Fruit fly (Drosophila melanogaster): ENCODE results near the gene CG3078.

The CG3078 gene

DNA sequence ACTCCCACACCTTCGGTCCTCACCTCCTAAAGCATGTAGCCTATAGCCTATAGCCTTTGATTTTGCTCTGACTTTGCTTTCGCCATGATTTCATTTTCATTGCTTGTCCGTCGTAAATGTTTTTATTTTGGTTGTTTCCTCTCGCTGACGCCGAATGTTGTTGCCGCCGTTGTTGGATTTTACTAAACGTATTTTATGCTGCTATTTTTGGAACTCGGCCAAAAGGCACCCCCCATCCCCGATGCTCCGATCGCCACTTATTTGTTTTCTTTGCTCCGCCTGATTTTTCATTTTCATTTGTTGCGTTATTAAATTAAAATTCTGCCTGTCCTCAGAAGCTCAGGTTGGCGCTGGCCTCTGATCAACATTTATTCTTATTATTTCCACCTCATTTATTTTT, 40.4 kb downstream of the CG3078 start:
- TF ChIP-seq ey (GFP tag; optimal IDR thresholded peaks at IDR 0.05) = no peak
- TF ChIP-seq tai (GFP tag; optimal IDR thresholded peaks at IDR 0.05) = no peak
- no peak for TF ChIP-seq Rel (GFP tag; optimal IDR thresholded peaks at IDR 0.05)
- TF ChIP-seq Rel (tag; optimal IDR thresholded peaks at IDR 0.05) = no peak
- no peak for TF ChIP-seq Mio (GFP tag; optimal IDR thresholded peaks at IDR 0.05)
- TF ChIP-seq Abd-B (GFP tag; optimal IDR thresholded peaks at IDR 0.05) = no peak
- no peak for TF ChIP-seq Sp1 (GFP tag; optimal IDR thresholded peaks at IDR 0.05)
- no peak for TF ChIP-seq sage (GFP tag; optimal IDR thresholded peaks at IDR 0.05)
- no peak for TF ChIP-seq CG32264 (GFP tag; optimal IDR thresholded peaks at IDR 0.05)
- TF ChIP-seq dsf (GFP tag; optimal IDR thresholded peaks at IDR 0.05; ENCODE audit: borderline replicate concordance) = no peak
- no peak for TF ChIP-seq dl (GFP tag; optimal IDR thresholded peaks at IDR 0.05; ENCODE audit: insufficient read depth in 1 of 2, partially characterized antibody in 2 of 2)
- TF ChIP-seq foxo (GFP tag; optimal IDR thresholded peaks at IDR 0.05) = no peak
- no peak for TF ChIP-seq brk (GFP tag; optimal IDR thresholded peaks at IDR 0.05)
- no peak for TF ChIP-seq Hr83 (GFP tag; optimal IDR thresholded peaks at IDR 0.05; ENCODE audit: poor library complexity, severe bottlenecking)
- no peak for TF ChIP-seq lola (GFP tag; optimal IDR thresholded peaks at IDR 0.05)
- TF ChIP-seq jim (GFP tag; optimal IDR thresholded peaks at IDR 0.05) = no peak

DNA sequence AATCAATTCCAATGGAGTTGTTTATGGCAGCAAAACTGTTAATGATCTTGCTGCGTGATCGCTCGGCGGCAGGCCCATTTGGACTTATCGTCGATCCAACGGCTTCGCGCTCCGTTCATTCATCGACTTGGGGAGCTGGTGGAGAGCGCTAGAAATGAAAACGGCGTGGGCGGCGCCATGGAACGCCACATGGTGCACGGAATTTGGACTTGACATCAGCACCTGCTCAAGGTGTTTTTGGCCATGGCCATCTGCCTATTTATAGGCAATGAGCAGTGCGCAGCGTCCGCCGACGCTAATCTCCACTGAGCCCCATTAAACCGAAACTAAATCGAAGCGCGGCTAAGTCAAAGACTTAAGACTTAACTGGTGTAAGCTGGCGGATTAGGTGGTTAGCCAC, 41.2 kb downstream of the CG3078 start:
- TF ChIP-seq lola (GFP tag; optimal IDR thresholded peaks at IDR 0.05) = no peak
- TF ChIP-seq woc (GFP tag; optimal IDR thresholded peaks at IDR 0.05) = no peak
- no peak for TF ChIP-seq ey (GFP tag; optimal IDR thresholded peaks at IDR 0.05)
- TF ChIP-seq CrebA (GFP tag; optimal IDR thresholded peaks at IDR 0.05; ENCODE audit: borderline replicate concordance) = no peak
- TF ChIP-seq Hr78 (GFP tag; optimal IDR thresholded peaks at IDR 0.05) = no peak
- no peak for TF ChIP-seq h (GFP tag; optimal IDR thresholded peaks at IDR 0.05)
- TF ChIP-seq usp (GFP tag; optimal IDR thresholded peaks at IDR 0.05) = no peak
- no peak for TF ChIP-seq tai (GFP tag; optimal IDR thresholded peaks at IDR 0.05)
- TF ChIP-seq Hnf4 (GFP tag; optimal IDR thresholded peaks at IDR 0.05) = no peak
- TF ChIP-seq sage (GFP tag; optimal IDR thresholded peaks at IDR 0.05) = no peak
- TF ChIP-seq CG9705 (GFP tag; optimal IDR thresholded peaks at IDR 0.05) = no peak
- no peak for TF ChIP-seq rgr (GFP tag; optimal IDR thresholded peaks at IDR 0.05)
- no peak for TF ChIP-seq dmrt93B (GFP tag; optimal IDR thresholded peaks at IDR 0.05)
- TF ChIP-seq Rel (GFP tag; optimal IDR thresholded peaks at IDR 0.05) = no peak
- TF ChIP-seq Rel (tag; optimal IDR thresholded peaks at IDR 0.05) = no peak
- no peak for TF ChIP-seq N (GFP tag; optimal IDR thresholded peaks at IDR 0.05)

DNA sequence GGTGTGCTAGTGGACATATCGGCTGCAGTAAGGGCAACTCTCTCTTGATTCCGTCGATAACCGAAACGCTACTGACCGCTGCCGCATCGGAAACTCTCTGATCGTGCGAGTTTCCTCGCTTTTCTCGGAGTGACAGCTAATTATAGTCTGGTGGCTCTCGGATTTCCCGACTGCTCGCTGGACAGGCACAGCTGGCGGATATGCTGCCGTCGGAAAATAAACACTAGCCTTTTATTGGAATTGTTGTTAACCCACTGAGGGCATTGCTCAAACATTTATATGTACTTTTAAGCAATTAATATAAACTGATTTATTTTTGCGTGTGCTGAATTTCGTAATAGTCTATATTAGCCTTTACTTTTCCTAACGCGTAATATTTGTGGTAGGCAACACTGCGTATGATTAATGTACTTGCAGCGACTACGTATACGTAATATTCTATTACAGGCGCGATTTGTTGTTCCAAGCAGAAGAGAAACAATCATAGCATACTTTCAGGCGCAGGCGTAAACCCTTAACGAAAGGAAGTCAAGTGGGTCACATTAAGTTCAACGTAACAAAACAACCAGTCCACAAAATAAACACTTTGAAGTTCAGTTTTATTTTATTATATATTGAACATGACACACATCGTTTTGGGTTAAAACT, 45.8 kb downstream of the CG3078 start, which contains the start of gene SmydA-8:
Gene SmydA-8 (minus strand): TSS at position 51 of the 648 bp plus-strand sequence.
- TF ChIP-seq woc (GFP tag; optimal IDR thresholded peaks at IDR 0.05) = no peak
- TF ChIP-seq Sp1 (GFP tag; optimal IDR thresholded peaks at IDR 0.05) = no peak
- TF ChIP-seq sv (GFP tag; optimal IDR thresholded peaks at IDR 0.05) = no peak
- TF ChIP-seq foxo (GFP tag; optimal IDR thresholded peaks at IDR 0.05) = no peak

DNA sequence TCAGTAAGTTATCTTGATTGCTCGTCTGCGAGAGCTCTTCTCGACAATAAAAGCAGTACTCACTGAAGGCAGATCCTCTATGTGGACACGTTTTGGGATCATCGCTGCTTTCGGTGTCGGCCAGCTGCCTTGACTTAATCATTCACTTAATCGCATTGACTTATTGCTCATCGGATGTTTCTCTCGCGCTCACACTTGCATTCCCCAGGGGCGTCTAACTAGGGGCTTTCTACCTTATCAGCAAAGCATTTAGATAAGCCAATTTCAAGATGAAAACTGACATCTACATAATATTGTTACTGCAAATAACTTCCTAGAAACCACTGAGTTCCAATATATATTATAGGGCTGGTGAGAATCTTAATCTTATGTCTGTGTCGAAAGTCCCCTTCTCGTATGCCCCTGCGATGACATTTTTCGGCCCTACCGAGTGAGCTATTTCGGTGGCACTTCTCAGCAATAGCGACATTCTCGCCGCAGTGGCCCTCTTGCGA, 47.3 kb downstream of the CG3078 start:
- TF ChIP-seq Dif (GFP tag; optimal IDR thresholded peaks at IDR 0.05; ENCODE audit: partially characterized antibody) (no peak), pan (optimal IDR thresholded peaks at IDR 0.05) (no peak), dsf (GFP tag; optimal IDR thresholded peaks at IDR 0.05; ENCODE audit: borderline replicate concordance) (no peak), tai (GFP tag; optimal IDR thresholded peaks at IDR 0.05) (no peak), foxo (GFP tag; optimal IDR thresholded peaks at IDR 0.05) (peak in 1 of 2 experiments; percentile 23), ey (GFP tag; optimal IDR thresholded peaks at IDR 0.05) (no peak), Jra (GFP tag; optimal IDR thresholded peaks at IDR 0.05) (no peak), h (GFP tag; optimal IDR thresholded peaks at IDR 0.05) (peak; percentile 15), rgr (GFP tag; optimal IDR thresholded peaks at IDR 0.05) (no peak), Hr83 (GFP tag; optimal IDR thresholded peaks at IDR 0.05; ENCODE audit: poor library complexity, severe bottlenecking) (no peak), usp (GFP tag; optimal IDR thresholded peaks at IDR 0.05) (no peak), Hnf4 (GFP tag; optimal IDR thresholded peaks at IDR 0.05) (no peak), sv (GFP tag; optimal IDR thresholded peaks at IDR 0.05) (no peak), Myc (optimal IDR thresholded peaks at IDR 0.05) (no peak), Hr78 (GFP tag; optimal IDR thresholded peaks at IDR 0.05) (no peak), Rel (GFP tag; optimal IDR thresholded peaks at IDR 0.05) (no peak), Rel (tag; optimal IDR thresholded peaks at IDR 0.05) (peak; percentile 65), CG32264 (GFP tag; optimal IDR thresholded peaks at IDR 0.05) (no peak), dmrt93B (GFP tag; optimal IDR thresholded peaks at IDR 0.05) (no peak), Abd-B (GFP tag; optimal IDR thresholded peaks at IDR 0.05) (no peak), HLH106 (tag; optimal IDR thresholded peaks at IDR 0.05) (peak; percentile 36), Dfd (GFP tag; optimal IDR thresholded peaks at IDR 0.05) (no peak), N (GFP tag; optimal IDR thresholded peaks at IDR 0.05) (no peak), fru (GFP tag; optimal IDR thresholded peaks at IDR 0.05) (peak; percentile 36), lola (GFP tag; optimal IDR thresholded peaks at IDR 0.05) (no peak), GATAd (GFP tag; optimal IDR thresholded peaks at IDR 0.05) (no peak), Sp1 (GFP tag; optimal IDR thresholded peaks at IDR 0.05) (no peak), CG9705 (GFP tag; optimal IDR thresholded peaks at IDR 0.05) (no peak), dl (GFP tag; optimal IDR thresholded peaks at IDR 0.05; ENCODE audit: insufficient read depth in 1 of 2, partially characterized antibody in 2 of 2) (no peak), CrebA (GFP tag; optimal IDR thresholded peaks at IDR 0.05; ENCODE audit: borderline replicate concordance) (no peak), OdsH (GFP tag; optimal IDR thresholded peaks at IDR 0.05) (no peak), woc (GFP tag; optimal IDR thresholded peaks at IDR 0.05) (no peak), br (GFP tag; optimal IDR thresholded peaks at IDR 0.05) (no peak)

Data from whole organism, wandering third instar larva.